Worm (Caenorhabditis elegans) whole organism, L4 larva: ENCODE measurements around the gene srw-68.

ENCODE experiments used
- F26F4.8 ChIP-seq: fragments of 200-800 bp; sonication (Bioruptor generic); conservative IDR thresholded peaks from 2 replicates; pipeline ENCODE4 v1.3.6; 2022; ENCODE audit warnings: missing genetic modification characterization, missing compliant biosample characterization
- T20F7.1 ChIP-seq: fragments of 200-800 bp; sonication (Bioruptor generic); optimal IDR thresholded peaks from 2 replicates; lab custom pipeline; 2018; ENCODE audit warnings: mild to moderate bottlenecking, missing genetic modification characterization, missing compliant biosample characterization
- T26A8.4 ChIP-seq: fragments of 200-800 bp; sonication (Bioruptor generic); IDR thresholded peaks from 2 replicates; pipeline ENCODE4 v1.3.6; 2022; ENCODE audit warnings: missing genetic modification characterization, missing compliant biosample characterization
- Y105C5A.15 ChIP-seq: fragments of 200-800 bp; sonication (Bioruptor generic); IDR thresholded peaks from 2 replicates; pipeline ENCODE4 v1.3.6; 2022; ENCODE audit warnings: missing genetic modification characterization, missing compliant biosample characterization
- Y75B8A.6 ChIP-seq: fragments of 200-800 bp; sonication (Bioruptor generic); IDR thresholded peaks from 2 replicates; pipeline ENCODE4 v1.3.6; 2022; ENCODE audit warnings: missing genetic modification reagents, missing genetic modification characterization, missing compliant biosample characterization
- ZK546.5 ChIP-seq, 2 experiments: sonication (generic microtip); optimal IDR thresholded peaks; 2 replicates each; lab custom pipeline; 2017; ENCODE audit warnings: missing biosample characterization in 2 of 2, missing genetic modification characterization in 2 of 2
- aha-1 ChIP-seq: fragments of 150-350 bp; peaks from one replicate; lab custom pipeline; 2014; ENCODE audit warnings: missing biosample characterization, missing genetic modification characterization
- arid-1 ChIP-seq: fragments of 200-800 bp; sonication (Bioruptor generic); conservative IDR thresholded peaks from 2 replicates; pipeline ENCODE4 v1.3.6; 2022; ENCODE audit warnings: missing genetic modification reagents, missing genetic modification characterization, missing compliant biosample characterization
- ceh-20 ChIP-seq: fragments of 200-800 bp; sonication (Bioruptor generic); IDR thresholded peaks from 2 replicates; pipeline ENCODE4 v1.3.6; 2022; ENCODE audit warnings: missing genetic modification reagents, missing genetic modification characterization, missing compliant biosample characterization
- ceh-32 ChIP-seq: sonication (generic microtip); optimal IDR thresholded peaks from 2 replicates; lab custom pipeline; 2016; ENCODE audit warnings: mild to moderate bottlenecking, missing genetic modification characterization, missing compliant biosample characterization; ENCODE audit not compliant: poor library complexity
- cey-2 ChIP-seq: sonication (generic microtip); optimal IDR thresholded peaks from 3 replicates; lab custom pipeline; 2017; ENCODE audit warnings: missing genetic modification characterization, mild to moderate bottlenecking, missing compliant biosample characterization, antibody characterized with exemption, borderline replicate concordance; ENCODE audit not compliant: insufficient read depth
- daf-12 ChIP-seq: fragments of 150-350 bp; optimal IDR thresholded peaks from 2 replicates; lab custom pipeline; 2014; ENCODE audit warnings: missing biosample characterization, missing genetic modification reagents, missing genetic modification characterization
- daf-16 ChIP-seq, 3 experiments: sonication (generic microtip); optimal IDR thresholded peaks; 2 replicates each; lab custom pipeline; 2016 to 2017; ENCODE audit warnings: missing genetic modification characterization in 3 of 3, missing genetic modification reagents in 3 of 3, mild to moderate bottlenecking in 2 of 3, missing compliant biosample characterization in 2 of 3, missing biosample characterization in 1 of 3, moderate library complexity in 1 of 3
- dmd-6 ChIP-seq: fragments of 200-800 bp; sonication (Bioruptor generic); IDR thresholded peaks from 2 replicates; pipeline ENCODE4 v1.3.6; 2022; ENCODE audit warnings: missing genetic modification reagents, missing genetic modification characterization, missing compliant biosample characterization
- dmd-8 ChIP-seq: fragments of 200-800 bp; sonication (Bioruptor generic); IDR thresholded peaks from 2 replicates; pipeline ENCODE4 v1.3.6; 2022; ENCODE audit warnings: missing genetic modification characterization, missing compliant biosample characterization
- dmd-9 ChIP-seq: fragments of 200-800 bp; sonication (Bioruptor generic); IDR thresholded peaks from 2 replicates; pipeline ENCODE4 v1.3.6; 2022; ENCODE audit warnings: missing genetic modification reagents, missing genetic modification characterization, missing compliant biosample characterization
- dpl-1 ChIP-seq: fragments of 150-350 bp; optimal IDR thresholded peaks from 2 replicates; lab custom pipeline; 2014; ENCODE audit warnings: missing biosample characterization, missing genetic modification reagents, missing genetic modification characterization
- duxl-1 ChIP-seq: sonication (generic microtip); optimal IDR thresholded peaks from 2 replicates; lab custom pipeline; 2016; ENCODE audit warnings: mild to moderate bottlenecking, missing genetic modification characterization, moderate library complexity, missing compliant biosample characterization; ENCODE audit not compliant: poor library complexity
- fos-1 ChIP-seq: fragments of 150-350 bp; optimal IDR thresholded peaks from 2 replicates; lab custom pipeline; 2014; ENCODE audit warnings: missing biosample characterization, missing genetic modification characterization
- gei-8 ChIP-seq: fragments of 200-800 bp; sonication (Bioruptor generic); optimal IDR thresholded peaks from 2 replicates; lab custom pipeline; 2018; ENCODE audit warnings: mild to moderate bottlenecking, missing genetic modification characterization, missing compliant biosample characterization
- hif-1 ChIP-seq, 2 experiments: sonication (generic microtip); optimal IDR thresholded peaks; 2 replicates each; lab custom pipeline; 2016 to 2017; ENCODE audit warnings: missing compliant biosample characterization in 2 of 2, missing genetic modification characterization in 2 of 2, missing genetic modification reagents in 2 of 2, missing genotype in 2 of 2, mild to moderate bottlenecking in 1 of 2
- jun-1 ChIP-seq: fragments of 150-350 bp; optimal IDR thresholded peaks from 2 replicates; lab custom pipeline; 2014; ENCODE audit warnings: missing biosample characterization, missing genetic modification reagents, missing genetic modification characterization
- lim-7 ChIP-seq: fragments of 200-800 bp; sonication (Bioruptor generic); IDR thresholded peaks from 2 replicates; pipeline ENCODE4 v1.3.6; 2022; ENCODE audit warnings: missing genetic modification characterization, missing compliant biosample characterization
- lin-38 ChIP-seq: fragments of 200-800 bp; sonication (Bioruptor generic); IDR thresholded peaks from 2 replicates; pipeline ENCODE4 v1.3.6; 2022; ENCODE audit warnings: missing genetic modification reagents, missing genetic modification characterization, missing compliant biosample characterization
- lir-3 ChIP-seq: sonication (generic microtip); optimal IDR thresholded peaks from 2 replicates; lab custom pipeline; 2016; ENCODE audit warnings: mild to moderate bottlenecking, missing genetic modification characterization, missing compliant biosample characterization
- madf-5 ChIP-seq, 2 experiments: fragments of 200-800 bp; sonication (Bioruptor generic); IDR thresholded peaks; 2 replicates each; pipeline ENCODE4 v1.3.6; 2022; ENCODE audit warnings: missing compliant biosample characterization in 2 of 2, missing genetic modification characterization in 2 of 2
- mep-1 ChIP-seq: fragments of 150-350 bp; sonication (generic microtip); optimal IDR thresholded peaks from 3 replicates; lab custom pipeline; 2014; ENCODE audit warnings: missing biosample characterization, missing genetic modification characterization
- mes-2 ChIP-seq: sonication (generic microtip); optimal IDR thresholded peaks from 2 replicates; lab custom pipeline; 2016; ENCODE audit warnings: missing genotype, mild to moderate bottlenecking, missing genetic modification characterization, missing compliant biosample characterization; ENCODE audit not compliant: poor library complexity, severe bottlenecking
- nhr-10 ChIP-seq: fragments of 150-350 bp; optimal IDR thresholded peaks from 2 replicates; lab custom pipeline; 2014; ENCODE audit warnings: missing biosample characterization, missing genetic modification characterization
- nhr-102 ChIP-seq: sonication (generic microtip); optimal IDR thresholded peaks from 2 replicates; lab custom pipeline; 2016; ENCODE audit warnings: mild to moderate bottlenecking, missing genetic modification characterization, moderate library complexity, missing compliant biosample characterization
- nhr-237 ChIP-seq: sonication (generic microtip); optimal IDR thresholded peaks from 2 replicates; lab custom pipeline; 2017; ENCODE audit warnings: missing biosample characterization, missing genetic modification characterization
- nhr-25 ChIP-seq: sonication (generic microtip); optimal IDR thresholded peaks from 2 replicates; lab custom pipeline; 2017; ENCODE audit warnings: missing genetic modification characterization, mild to moderate bottlenecking, missing compliant biosample characterization, antibody characterized with exemption, moderate library complexity, borderline replicate concordance; ENCODE audit not compliant: insufficient read depth
- nhr-42 ChIP-seq: fragments of 200-800 bp; sonication (Bioruptor generic); IDR thresholded peaks from 2 replicates; pipeline ENCODE4 v1.3.6; 2022; ENCODE audit warnings: missing genetic modification characterization, missing compliant biosample characterization
- nhr-48 ChIP-seq: sonication (generic microtip); optimal IDR thresholded peaks from 2 replicates; lab custom pipeline; 2016; ENCODE audit warnings: mild to moderate bottlenecking, missing genetic modification characterization, missing compliant biosample characterization
- nhr-76 ChIP-seq: fragments of 150-350 bp; optimal IDR thresholded peaks from 2 replicates; lab custom pipeline; 2014; ENCODE audit warnings: missing biosample characterization, missing genetic modification characterization
- pqm-1 ChIP-seq: sonication (generic microtip); optimal IDR thresholded peaks from 2 replicates; lab custom pipeline; 2017; ENCODE audit warnings: missing biosample characterization, missing genetic modification characterization
- saeg-2 ChIP-seq: fragments of 200-800 bp; sonication (Bioruptor generic); IDR thresholded peaks from 2 replicates; pipeline ENCODE4 v1.3.6; 2022; ENCODE audit warnings: missing genetic modification reagents, missing genetic modification characterization, missing compliant biosample characterization
- spr-1 ChIP-seq: sonication (generic microtip); optimal IDR thresholded peaks from 2 replicates; lab custom pipeline; 2016; ENCODE audit warnings: mild to moderate bottlenecking, missing genetic modification characterization, missing compliant biosample characterization
- spr-3 ChIP-seq: fragments of 200-800 bp; sonication (Bioruptor generic); optimal IDR thresholded peaks from 2 replicates; lab custom pipeline; 2018; ENCODE audit warnings: mild to moderate bottlenecking, missing genetic modification characterization, missing compliant biosample characterization
- unc-62 ChIP-seq, 3 experiments: fragments of 150-350 bp in 1 of 3; sonication (generic microtip); optimal IDR thresholded peaks in 2 of 3; peaks in 1 of 3; 1 replicate in 1 of 3; 2 replicates in 2 of 3; lab custom pipeline; 2014 to 2017; ENCODE audit warnings: missing biosample characterization in 3 of 3, missing genetic modification characterization in 3 of 3, missing genetic modification reagents in 3 of 3, missing genotype in 1 of 3
- zag-1 ChIP-seq: fragments of 150-350 bp; optimal IDR thresholded peaks from 2 replicates; lab custom pipeline; 2014; ENCODE audit warnings: missing biosample characterization, missing genetic modification characterization
- zip-2 ChIP-seq: fragments of 150-350 bp; optimal IDR thresholded peaks from 2 replicates; lab custom pipeline; 2014; ENCODE audit warnings: missing biosample characterization, missing genetic modification characterization
- ztf-7 ChIP-seq: fragments of 150-350 bp; optimal IDR thresholded peaks from 2 replicates; lab custom pipeline; 2014; ENCODE audit warnings: missing biosample characterization, missing genetic modification characterization

The srw-68 gene

ce11 chrV:7417018-7417716 lies 9.3 kb downstream of the srw-68 start, which contains the start of gene srw-67:
Gene srw-67, plus strand, starts transcription at chrV:7417660.
- TF ChIP-seq nhr-10 (tag; lab: Kevin White, UChicago) = no peak
- no peak for TF ChIP-seq cey-2 (tag; lab: Kevin White, UChicago)
- TF ChIP-seq aha-1 (tag; lab: Kevin White, UChicago) = peak; percentile 97
- TF ChIP-seq ztf-7 (tag; lab: Kevin White, UChicago) = no peak
- TF ChIP-seq ceh-32 (tag; lab: Kevin White, UChicago) = no peak
- TF ChIP-seq mes-2 (tag; lab: Kevin White, UChicago) = no peak
- TF ChIP-seq madf-5 (GFP tag; IDR thresholded peaks at IDR 0.05; lab: Robert Waterston, UW) = no peak
- no peak for TF ChIP-seq daf-16 (GFP tag; optimal IDR thresholded peaks at IDR 0.05; lab: Kevin White, UChicago)
- TF ChIP-seq daf-16 (tag; optimal IDR thresholded peaks at IDR 0.05; lab: Kevin White, UChicago) = no peak
- TF ChIP-seq hif-1 (tag; optimal IDR thresholded peaks at IDR 0.05; lab: Kevin White, UChicago) = peak in 1 of 2 experiments; percentile 70
- TF ChIP-seq arid-1 (GFP tag; lab: Robert Waterston, UW) = no peak
- TF ChIP-seq unc-62 (GFP tag; optimal IDR thresholded peaks at IDR 0.05 in 1 of 2; lab: Kevin White, UChicago) = peak in 1 of 2 experiments; percentile 90
- TF ChIP-seq unc-62 (tag; optimal IDR thresholded peaks at IDR 0.05; lab: Kevin White, UChicago) = no peak
- no peak for TF ChIP-seq spr-3
- TF ChIP-seq T26A8.4 = no peak
- no peak for TF ChIP-seq nhr-237 (tag; lab: Kevin White, UChicago)
- peak; percentile 17 for TF ChIP-seq duxl-1 (tag; lab: Kevin White, UChicago)
- TF ChIP-seq nhr-76 = no peak
- no peak for TF ChIP-seq F26F4.8 (GFP tag; lab: Robert Waterston, UW)
- TF ChIP-seq Y105C5A.15 = no peak
- TF ChIP-seq dmd-9 (GFP tag; lab: Robert Waterston, UW) = no peak
- TF ChIP-seq daf-12 (tag; lab: Kevin White, UChicago) = no peak

- TF ChIP-seq T20F7.1 (peak; percentile 14), nhr-102 (peak; percentile 5), aha-1 (tag; lab: Kevin White, UChicago) (peak; percentile 89), ceh-20 (GFP tag; lab: Robert Waterston, UW) (no peak)
Measured at ce11 chrV:7416569-7416968, 9.9 kb downstream of the srw-68 start.

ce11 chrV:7415780-7416428 lies 10.6 kb downstream of the srw-68 start, which contains the start of gene F18E3.13:
Gene F18E3.13, plus strand, starts transcription at chrV:7416164.
- no peak for TF ChIP-seq zag-1 (tag; lab: Kevin White, UChicago)
- peak; percentile 19 to 60 for TF ChIP-seq hif-1 (tag; optimal IDR thresholded peaks at IDR 0.05; lab: Kevin White, UChicago)
- peak; percentile 54 for TF ChIP-seq mep-1
- peak; percentile 64 for TF ChIP-seq dmd-6 (GFP tag; lab: Robert Waterston, UW)
- TF ChIP-seq gei-8 (GFP tag; lab: Kevin White, UChicago) = peak; percentile 37
- TF ChIP-seq lim-7 = no peak
- TF ChIP-seq lir-3 (tag; lab: Kevin White, UChicago) = no peak
- TF ChIP-seq nhr-76 = no peak
- no peak for TF ChIP-seq nhr-10 (tag; lab: Kevin White, UChicago)
- peak in 1 of 2 experiments; percentile 55 for TF ChIP-seq unc-62 (GFP tag; optimal IDR thresholded peaks at IDR 0.05 in 1 of 2; lab: Kevin White, UChicago)
- TF ChIP-seq unc-62 (tag; optimal IDR thresholded peaks at IDR 0.05; lab: Kevin White, UChicago) = no peak
- TF ChIP-seq dmd-8 = no peak
- TF ChIP-seq fos-1 (tag; lab: Kevin White, UChicago) = no peak
- TF ChIP-seq zip-2 (tag; lab: Kevin White, UChicago) = no peak
- TF ChIP-seq spr-1 = no peak
- TF ChIP-seq mes-2 (tag; lab: Kevin White, UChicago) = no peak
- TF ChIP-seq nhr-25 (tag; lab: Kevin White, UChicago) = peak; percentile 58
- peak; percentile 91 for TF ChIP-seq nhr-48
- no peak for TF ChIP-seq pqm-1 (tag; lab: Kevin White, UChicago)
- TF ChIP-seq lin-38 (GFP tag; lab: Robert Waterston, UW) = no peak
- TF ChIP-seq dpl-1 (GFP tag; lab: Kevin White, UChicago) = peak; percentile 9
- no peak for TF ChIP-seq ZK546.5 (tag; optimal IDR thresholded peaks at IDR 0.05; lab: Kevin White, UChicago)
- TF ChIP-seq ztf-7 (tag; lab: Kevin White, UChicago) = no peak
- no peak for TF ChIP-seq jun-1 (tag; lab: Kevin White, UChicago)
- peak; percentile 67 for TF ChIP-seq aha-1 (tag; lab: Kevin White, UChicago)
- no peak for TF ChIP-seq saeg-2
- TF ChIP-seq nhr-42 = no peak
- no peak for TF ChIP-seq Y75B8A.6 (GFP tag; lab: Robert Waterston, UW)
